Fruit fly (Drosophila melanogaster) whole organism, pupa: Measurements from ENCODE around the gene CG16779.

Experiments used
- CG10348 ChIP-seq: fragments of 200-800 bp; sonication (Bioruptor generic); IDR thresholded peaks from 2 replicates; pipeline ENCODE4 v1.3.6; 2022; ENCODE audit warnings: missing biosample characterization, missing genetic modification characterization
- EcR ChIP-seq: fragments of 200-800 bp; sonication (Bioruptor generic); optimal IDR thresholded peaks from 3 replicates; lab custom pipeline; 2019; ENCODE audit warnings: missing biosample characterization, missing genetic modification characterization, mild to moderate bottlenecking, moderate library complexity, missing genetic modification reagents
- Ets98B ChIP-seq: fragments of 200-800 bp; sonication (Bioruptor generic); IDR thresholded peaks from 2 replicates; pipeline ENCODE4 v1.3.6; 2022; ENCODE audit warnings: missing biosample characterization, missing genetic modification characterization
- Pif1B ChIP-seq: fragments of 200-800 bp; sonication (Bioruptor generic); optimal IDR thresholded peaks from 3 replicates; lab custom pipeline; 2016; ENCODE audit warnings: missing biosample characterization, missing genetic modification characterization
- rn ChIP-seq: fragments of 200-800 bp; sonication (Bioruptor generic); IDR thresholded peaks from 2 replicates; pipeline ENCODE4 v1.3.6; 2022; ENCODE audit warnings: missing biosample characterization, missing genetic modification characterization

dm6 chr3R:9433270-9433669, 60.2 kb downstream of the CG16779 start:
- no peak for TF ChIP-seq Pif1B
- TF ChIP-seq EcR (GFP tag; lab: Kevin White, UChicago): no peak
- TF ChIP-seq rn: no peak
- TF ChIP-seq Ets98B (GFP tag; lab: Robert Waterston, UW): no peak
- TF ChIP-seq CG10348 (GFP tag; lab: Robert Waterston, UW): no peak
